Fruit fly (Drosophila melanogaster) whole organism, embryonic: ENCODE data around the gene IscU.

Experiments used
- Atf-2 ChIP-seq: fragments of 200-800 bp; sonication (Bioruptor generic); optimal IDR thresholded peaks from 2 replicates; lab custom pipeline; 2016; ENCODE audit warnings: missing biosample characterization, missing genetic modification characterization
- B-H1 ChIP-seq: fragments of 200-800 bp; sonication (Bioruptor generic); IDR thresholded peaks from 3 replicates; pipeline ENCODE4 v1.3.6; 2022; ENCODE audit warnings: missing biosample characterization, missing genetic modification characterization
- BEAF-32 ChIP-seq: fragments of 200-800 bp; sonication (Bioruptor generic); optimal IDR thresholded peaks from 3 replicates; lab custom pipeline; 2017; ENCODE audit warnings: missing biosample characterization, missing genetic modification characterization, mild to moderate bottlenecking, moderate library complexity, missing genetic modification reagents
- CG13775 ChIP-seq: fragments of 200-800 bp; sonication (Bioruptor generic); optimal IDR thresholded peaks from 3 replicates; lab custom pipeline; 2017; ENCODE audit warnings: missing biosample characterization, mild to moderate bottlenecking, missing genetic modification characterization
- CG1602 ChIP-seq: fragments of 200-800 bp; sonication (Bioruptor generic); optimal IDR thresholded peaks from 3 replicates; lab custom pipeline; 2016; ENCODE audit warnings: missing biosample characterization, missing genetic modification characterization
- CG7987 ChIP-seq: fragments of 200-800 bp; sonication (Bioruptor generic); optimal IDR thresholded peaks from 2 replicates; lab custom pipeline; 2018; ENCODE audit warnings: missing biosample characterization, mild to moderate bottlenecking, missing genetic modification characterization, moderate library complexity
- CG8359 ChIP-seq: fragments of 200-800 bp; sonication (Bioruptor generic); optimal IDR thresholded peaks from 2 replicates; lab custom pipeline; 2017; ENCODE audit warnings: missing biosample characterization, mild to moderate bottlenecking, missing genetic modification characterization, borderline replicate concordance
- CG8765 ChIP-seq: fragments of 200-800 bp; sonication (Bioruptor generic); IDR thresholded peaks from 2 replicates; pipeline ENCODE4 v1.3.6; 2022; ENCODE audit warnings: missing biosample characterization, missing genetic modification characterization
- D19A ChIP-seq: fragments of 200-800 bp; optimal IDR thresholded peaks from 3 replicates; lab custom pipeline; 2019; ENCODE audit warnings: missing biosample characterization, mild to moderate bottlenecking, missing genetic modification characterization, moderate library complexity
- wor ChIP-seq: fragments of 200-800 bp; sonication (Bioruptor generic); IDR thresholded peaks from 2 replicates; pipeline ENCODE4 v1.3.6; 2022; ENCODE audit warnings: missing biosample characterization, missing genetic modification characterization

DNA sequence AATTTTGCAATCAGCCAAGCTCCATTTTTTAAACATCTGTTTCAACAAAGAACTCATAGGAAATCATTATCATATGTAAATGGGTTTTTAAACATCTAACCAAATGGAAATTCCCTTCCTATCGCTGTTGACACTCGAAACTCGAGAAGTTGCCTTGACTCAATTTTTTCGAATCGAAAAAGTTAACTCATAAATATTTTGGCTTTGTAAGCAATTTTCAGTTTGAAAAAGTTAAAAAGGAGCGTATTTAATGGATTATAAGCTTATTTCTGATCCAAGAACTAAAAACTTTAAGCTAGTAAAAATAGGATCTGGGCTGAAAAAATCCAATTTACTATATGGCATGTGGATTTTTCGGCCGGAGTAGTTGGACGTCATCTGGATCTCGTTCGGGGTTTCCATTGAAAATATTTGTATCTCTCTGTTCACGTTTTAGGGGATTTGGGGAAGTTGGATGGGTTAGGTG lies 10.8 kb downstream of the IscU start, which contains the start of gene CG9837:
- TF ChIP-seq Atf-2 (GFP tag; lab: Kevin White, UChicago) (no peak), D19A (tag; lab: Kevin White, UChicago) (no peak), CG7987 (no peak), CG8359 (GFP tag; lab: Kevin White, UChicago) (no peak), wor (GFP tag; lab: Robert Waterston, UW) (no peak), CG1602 (no peak), CG13775 (GFP tag; lab: Kevin White, UChicago) (no peak), CG8765 (no peak), B-H1 (GFP tag; lab: Robert Waterston, UW) (0 out of 3 replicates have a peak, but pooled peaks have one; percentile 3), BEAF-32 (GFP tag; lab: Kevin White, UChicago) (no peak)
